Fruit fly (Drosophila melanogaster) whole organism, adult: Measurements from ENCODE around the gene CG2278.

Experiments used
- CG11617 ChIP-seq: fragments of 200-800 bp; sonication (Bioruptor generic); optimal IDR thresholded peaks from 2 replicates; lab custom pipeline; 2017; ENCODE audit warnings: mild to moderate bottlenecking, missing biosample characterization, missing genetic modification reagents, missing genetic modification characterization
- CG7101 ChIP-seq: fragments of 200-800 bp; sonication (Bioruptor generic); optimal IDR thresholded peaks from 2 replicates; lab custom pipeline; 2018; ENCODE audit warnings: missing biosample characterization, mild to moderate bottlenecking, missing genetic modification characterization, moderate library complexity
- Crg-1 ChIP-seq: fragments of 200-800 bp; sonication (Bioruptor generic); optimal IDR thresholded peaks from 2 replicates; lab custom pipeline; 2016; ENCODE audit warnings: missing biosample characterization, missing genetic modification characterization
- Mnt ChIP-seq: fragments of 200-800 bp; sonication (Bioruptor generic); optimal IDR thresholded peaks from 2 replicates; lab custom pipeline; 2016; ENCODE audit warnings: missing biosample characterization, mild to moderate bottlenecking, missing genetic modification characterization
- cic ChIP-seq: fragments of 200-800 bp; sonication (Bioruptor generic); optimal IDR thresholded peaks from 2 replicates; lab custom pipeline; 2017; ENCODE audit warnings: missing biosample characterization, mild to moderate bottlenecking, missing genetic modification characterization, moderate library complexity
- cnc ChIP-seq, 2 experiments: fragments of >200 bp; optimal IDR thresholded peaks; 2 replicates each; lab custom pipeline; 2017
- kay ChIP-seq: fragments of 200-800 bp; sonication (Bioruptor generic); peaks from one replicate; lab custom pipeline; 2016; ENCODE audit warnings: missing biosample characterization, missing genetic modification characterization, borderline replicate concordance
- pad ChIP-seq: fragments of 200-800 bp; sonication (Bioruptor generic); optimal IDR thresholded peaks from 3 replicates; lab custom pipeline; 2017; ENCODE audit warnings: missing biosample characterization, missing genetic modification characterization, mild to moderate bottlenecking, moderate library complexity, missing genetic modification reagents

DNA sequence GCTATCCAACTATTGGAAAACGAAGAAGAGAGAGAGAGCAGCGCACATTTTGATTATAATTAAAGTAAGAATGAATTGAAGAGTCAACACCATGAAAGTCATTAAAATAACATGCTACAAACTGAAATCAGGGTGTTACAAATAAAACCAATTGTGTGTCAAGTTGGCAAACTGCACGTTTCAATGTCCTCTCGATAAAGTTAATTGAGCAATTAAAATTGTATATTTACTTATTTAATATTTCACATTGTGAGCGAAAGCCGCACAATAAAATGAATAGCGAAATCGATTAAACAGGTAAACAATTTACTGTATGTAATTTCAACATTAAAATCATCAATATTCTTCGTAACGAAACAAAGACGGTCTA is 26.1 kb upstream of the CG2278 start:
- no peak for TF ChIP-seq pad (GFP tag; lab: Kevin White, UChicago)
- no peak for TF ChIP-seq cnc (optimal IDR thresholded peaks at IDR 0.05; lab: Kevin White, UChicago)
- TF ChIP-seq cic (GFP tag; lab: Kevin White, UChicago) = no peak
- TF ChIP-seq Mnt (GFP tag; lab: Kevin White, UChicago) = no peak
- no peak for TF ChIP-seq CG11617 (GFP tag; lab: Kevin White, UChicago)
- no peak for TF ChIP-seq kay (GFP tag; lab: Kevin White, UChicago)
- TF ChIP-seq CG7101 (tag; lab: Kevin White, UChicago) = no peak
- no peak for TF ChIP-seq Crg-1
